Fruit fly (Drosophila melanogaster): ENCODE data around the gene hng3.

hng3 gene

DNA sequence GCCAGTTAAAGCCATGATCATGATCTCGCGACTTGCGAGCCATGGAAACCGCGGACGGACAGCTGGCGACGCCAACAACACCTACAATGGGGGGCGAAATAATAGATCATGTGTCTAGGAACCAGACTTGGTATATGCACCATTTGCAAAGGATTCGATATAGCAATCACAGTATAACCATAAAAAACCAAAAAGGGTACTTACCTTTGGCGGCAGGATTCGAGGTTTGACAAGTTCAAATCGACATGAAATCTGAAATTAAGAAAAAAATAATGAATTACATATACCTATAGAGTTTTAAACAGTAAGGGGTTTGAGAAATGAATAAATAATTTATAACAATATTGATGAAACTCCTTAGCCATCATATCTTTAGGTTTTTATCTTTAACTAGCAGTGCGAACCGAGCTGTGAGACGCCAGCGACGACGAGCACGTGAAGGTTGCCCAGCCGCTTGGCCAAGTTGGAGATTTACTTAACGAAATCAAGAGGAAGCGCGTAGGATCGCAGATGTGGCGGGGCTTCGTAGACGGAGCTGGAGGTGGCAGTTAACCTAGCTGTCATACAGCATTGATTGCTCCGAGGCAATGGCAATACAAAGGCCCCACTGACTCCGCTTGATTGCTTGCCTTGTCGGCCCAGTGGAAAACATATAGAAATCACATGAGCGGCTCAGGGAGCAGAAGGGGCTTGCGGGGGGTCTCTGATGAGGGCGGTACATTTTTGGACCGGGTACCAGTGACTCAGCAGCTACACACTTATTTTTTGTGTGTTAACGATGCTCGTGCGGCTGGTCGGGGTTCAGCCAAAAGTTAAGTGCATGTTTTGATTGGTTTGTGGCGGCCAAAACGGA is 21.2 kb downstream of the hng3 start (continued):
- TF ChIP-seq CG16863 (GFP tag; optimal IDR thresholded peaks at IDR 0.05), result no peak
- TF ChIP-seq Six4 (GFP tag; optimal IDR thresholded peaks at IDR 0.05), result no peak
- peak; percentile 1 for TF ChIP-seq BtbVII (GFP tag; optimal IDR thresholded peaks at IDR 0.05)
- no peak for TF ChIP-seq CG3163 (GFP tag; optimal IDR thresholded peaks at IDR 0.05)
- TF ChIP-seq Ada2b (GFP tag; IDR thresholded peaks at IDR 0.05), result peak; percentile 18; the same call in 1 of the 2 replicates
- TF ChIP-seq CG30403 (GFP tag; optimal IDR thresholded peaks at IDR 0.05), result peak; percentile 42
- no peak for TF ChIP-seq btn (GFP tag; optimal IDR thresholded peaks at IDR 0.05)
- TF ChIP-seq CG11695 (GFP tag; IDR thresholded peaks at IDR 0.05), result peak; percentile 46; the same call in 1 of the 3 replicates
- TF ChIP-seq H2.0 (GFP tag; IDR thresholded peaks at IDR 0.05), result no peak
- TF ChIP-seq Deaf1 (tag; optimal IDR thresholded peaks at IDR 0.05), result no peak
- peak in 1 of 2 experiments; percentile 14 for TF ChIP-seq Hr78 (GFP tag; optimal IDR thresholded peaks at IDR 0.05)
- peak; percentile 57 for TF ChIP-seq CG18262 (tag; optimal IDR thresholded peaks at IDR 0.05)
- peak; percentile 20; the same call in 1 of the 2 replicates for TF ChIP-seq esg (GFP tag; conservative IDR thresholded peaks at IDR 0.05)
- TF ChIP-seq chn (GFP tag; optimal IDR thresholded peaks at IDR 0.05), result no peak
- TF ChIP-seq shn (GFP tag; optimal IDR thresholded peaks at IDR 0.05), result no peak
- peak; percentile 23 for TF ChIP-seq bcd (GFP tag; optimal IDR thresholded peaks at IDR 0.05)
- no peak for TF ChIP-seq fu2 (GFP tag; optimal IDR thresholded peaks at IDR 0.05)
- no peak for TF ChIP-seq C15 (GFP tag; IDR thresholded peaks at IDR 0.05)
- no peak for TF ChIP-seq NC2α (GFP tag; optimal IDR thresholded peaks at IDR 0.05)
- no peak for TF ChIP-seq Ravus (GFP tag; IDR thresholded peaks at IDR 0.05)
- no peak for TF ChIP-seq pan (optimal IDR thresholded peaks at IDR 0.05)
- TF ChIP-seq pan (GFP tag; optimal IDR thresholded peaks at IDR 0.05 in 1 of 2, IDR thresholded peaks at IDR 0.05 in 1 of 2), result no peak
- TF ChIP-seq sob (GFP tag; IDR thresholded peaks at IDR 0.05), result no peak
- TF ChIP-seq ATbp (GFP tag; optimal IDR thresholded peaks at IDR 0.05), result peak; percentile 43
- no peak for TF ChIP-seq CG16779 (GFP tag; IDR thresholded peaks at IDR 0.05)
- TF ChIP-seq org-1 (GFP tag; optimal IDR thresholded peaks at IDR 0.05), result peak; percentile 19
- TF ChIP-seq Atf6 (GFP tag; IDR thresholded peaks at IDR 0.05), result 0 out of 2 replicates have a peak, but pooled peaks have one; percentile 31
- TF ChIP-seq CG2712 (tag; optimal IDR thresholded peaks at IDR 0.05), result peak; percentile 44
- no peak for TF ChIP-seq gsb (GFP tag; IDR thresholded peaks at IDR 0.05)
- TF ChIP-seq CG17361 (GFP tag; IDR thresholded peaks at IDR 0.05), result peak; percentile 71
- TF ChIP-seq ems (GFP tag; optimal IDR thresholded peaks at IDR 0.05), result no peak
- peak; percentile 23 to 37 for TF ChIP-seq dpn (GFP tag; optimal IDR thresholded peaks at IDR 0.05)
- no peak for TF ChIP-seq NFAT (GFP tag; IDR thresholded peaks at IDR 0.05)
- no peak for TF ChIP-seq Adf1 (GFP tag; IDR thresholded peaks at IDR 0.05)
- no peak for TF ChIP-seq CG4328 (GFP tag; optimal IDR thresholded peaks at IDR 0.05)
- peak; percentile 25 for TF ChIP-seq CG9437 (GFP tag; optimal IDR thresholded peaks at IDR 0.05)
- no peak for TF ChIP-seq Nf-YB (GFP tag; optimal IDR thresholded peaks at IDR 0.05)
- TF ChIP-seq CG8388 (GFP tag; optimal IDR thresholded peaks at IDR 0.05), result peak; percentile 46
- no peak for TF ChIP-seq slou (GFP tag; optimal IDR thresholded peaks at IDR 0.05)
- no peak for TF ChIP-seq CG2129 (GFP tag; IDR thresholded peaks at IDR 0.05; ENCODE audit: partially characterized antibody)
- no peak for TF ChIP-seq Hr39 (optimal IDR thresholded peaks at IDR 0.05)
- no peak for TF ChIP-seq CG10321 (GFP tag; IDR thresholded peaks at IDR 0.05)
- peak; percentile 55 for TF ChIP-seq CG9727 (GFP tag; optimal IDR thresholded peaks at IDR 0.05)
- no peak for TF ChIP-seq CG10565 (GFP tag; optimal IDR thresholded peaks at IDR 0.05)
- TF ChIP-seq tna (GFP tag; IDR thresholded peaks at IDR 0.05; ENCODE audit: partially characterized antibody), result no peak
- no peak for TF ChIP-seq ham (GFP tag; IDR thresholded peaks at IDR 0.05)
- TF ChIP-seq BEAF-32 (GFP tag; optimal IDR thresholded peaks at IDR 0.05), result no peak
- no peak for TF ChIP-seq corto (GFP tag; optimal IDR thresholded peaks at IDR 0.05)
- no peak for TF ChIP-seq trh (GFP tag; optimal IDR thresholded peaks at IDR 0.05)
- no peak for TF ChIP-seq Mes4 (GFP tag; optimal IDR thresholded peaks at IDR 0.05)

Data from whole organism, embryonic.